Fruit fly (Drosophila melanogaster): ENCODE data around the gene CG42571.

The CG42571 gene

DNA sequence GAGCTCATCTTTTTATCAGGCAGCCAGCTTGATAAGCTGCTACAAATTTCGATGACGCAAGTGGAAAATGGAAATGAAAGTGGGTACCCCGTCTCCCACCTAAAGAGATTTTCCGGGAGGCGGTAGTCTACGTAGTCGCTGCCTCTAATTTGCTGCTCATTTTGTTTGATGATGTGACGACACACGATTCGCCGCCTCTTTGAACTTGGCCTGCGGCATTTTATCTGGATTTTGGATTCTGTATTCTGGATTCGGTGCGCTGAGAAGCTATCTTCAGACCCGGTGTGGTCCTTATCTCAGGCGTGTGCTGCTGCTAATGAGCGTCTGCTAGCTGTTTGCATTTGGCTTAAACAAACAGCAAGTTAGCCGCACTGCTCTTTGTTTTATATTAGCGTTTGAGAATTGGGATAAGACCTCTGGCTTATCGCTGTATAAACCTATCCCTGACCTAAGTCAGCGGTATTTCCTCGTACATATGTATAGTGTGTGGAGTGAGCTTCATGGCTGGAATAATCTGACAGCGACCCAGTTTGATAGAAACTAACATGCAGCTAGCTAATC lies 2.2 kb upstream of the CG42571 start:
- TF ChIP-seq ovo (GFP tag; optimal IDR thresholded peaks at IDR 0.05), result peak; percentile 37
- peak; percentile 64 for TF ChIP-seq kay (GFP tag; ENCODE audit: borderline replicate concordance)
- TF ChIP-seq CG12768 (GFP tag; optimal IDR thresholded peaks at IDR 0.05), result peak; percentile 57
- TF ChIP-seq CG33017 (tag; optimal IDR thresholded peaks at IDR 0.05), result peak; percentile 50
- TF ChIP-seq CG14711 (tag; optimal IDR thresholded peaks at IDR 0.05), result no peak
- TF ChIP-seq CG7101 (tag; optimal IDR thresholded peaks at IDR 0.05), result peak; percentile 56
- TF ChIP-seq CG11617 (GFP tag; optimal IDR thresholded peaks at IDR 0.05), result peak; percentile 67
- TF ChIP-seq bab1 (GFP tag; optimal IDR thresholded peaks at IDR 0.05), result no peak
- TF ChIP-seq pad (GFP tag; optimal IDR thresholded peaks at IDR 0.05), result peak; percentile 23
- TF ChIP-seq Crg-1 (GFP tag; optimal IDR thresholded peaks at IDR 0.05), result peak; percentile 32
- peak; percentile 44 for TF ChIP-seq CG5204 (GFP tag; optimal IDR thresholded peaks at IDR 0.05)
- TF ChIP-seq CG1620 (GFP tag; optimal IDR thresholded peaks at IDR 0.05), result peak; percentile 52
- TF ChIP-seq cic (GFP tag; optimal IDR thresholded peaks at IDR 0.05), result peak; percentile 76
- peak; percentile 7 for TF ChIP-seq tj (GFP tag; optimal IDR thresholded peaks at IDR 0.05)
- peak; percentile 15 for TF ChIP-seq toe (GFP tag; optimal IDR thresholded peaks at IDR 0.05)
- TF ChIP-seq Clk (GFP tag; optimal IDR thresholded peaks at IDR 0.05), result peak; percentile 50
- TF ChIP-seq Hr96 (GFP tag; optimal IDR thresholded peaks at IDR 0.05), result peak; percentile 28
- no peak for TF ChIP-seq cnc (optimal IDR thresholded peaks at IDR 0.05)
- peak; percentile 80 for TF ChIP-seq CG7045 (GFP tag; optimal IDR thresholded peaks at IDR 0.05)
- peak; percentile 56 for TF ChIP-seq Mnt (GFP tag; optimal IDR thresholded peaks at IDR 0.05)

DNA sequence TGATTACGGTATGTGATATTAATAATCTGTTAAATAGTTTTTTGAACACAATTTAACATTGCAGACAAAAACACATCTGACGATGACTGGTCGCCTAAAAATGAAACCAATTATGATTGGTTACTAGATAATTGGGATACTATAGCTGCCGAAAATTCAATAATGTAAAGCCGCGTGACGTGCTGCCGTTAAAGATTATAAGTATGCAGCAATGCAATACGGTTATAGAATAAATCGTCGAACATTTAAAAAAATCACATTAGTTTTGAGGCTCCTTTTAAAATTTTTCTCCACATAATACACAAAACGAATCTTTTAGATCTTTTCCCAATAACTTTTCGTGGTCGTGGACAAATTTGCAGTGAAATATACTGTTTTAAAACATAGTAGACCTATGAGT lies 1.3 kb downstream of the CG42571 start, which contains the start of gene CG42570:
CG42570 (plus strand) TSS at position 301 of the 400 bp plus-strand sequence.
- TF ChIP-seq CG7045 (GFP tag; optimal IDR thresholded peaks at IDR 0.05), result no peak
- TF ChIP-seq Mnt (GFP tag; optimal IDR thresholded peaks at IDR 0.05), result no peak

DNA sequence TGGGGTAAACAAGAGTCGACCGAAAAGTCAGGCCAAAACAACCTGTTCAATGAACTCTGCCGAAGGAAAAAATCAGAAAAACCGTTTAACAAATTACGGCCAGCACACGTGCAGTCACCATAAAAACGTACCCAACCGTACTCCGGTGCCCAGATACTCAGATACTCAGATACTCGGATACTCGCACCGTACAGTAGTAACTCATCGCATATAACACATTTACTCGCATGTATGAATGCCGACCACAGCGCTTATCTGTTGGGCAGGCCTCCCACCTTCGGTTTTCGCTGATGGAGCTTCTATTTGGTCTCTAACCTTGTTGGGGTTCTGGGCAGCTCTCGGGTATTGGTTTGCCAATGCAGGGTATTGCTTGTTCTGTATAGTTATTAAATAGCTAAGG lies 4.0 kb downstream of the CG42571 start:
- no peak for TF ChIP-seq CG14711 (tag; optimal IDR thresholded peaks at IDR 0.05)
- no peak for TF ChIP-seq CG5204 (GFP tag; optimal IDR thresholded peaks at IDR 0.05)
- no peak for TF ChIP-seq CG7101 (tag; optimal IDR thresholded peaks at IDR 0.05)
- no peak for TF ChIP-seq CG33017 (tag; optimal IDR thresholded peaks at IDR 0.05)
- TF ChIP-seq tj (GFP tag; optimal IDR thresholded peaks at IDR 0.05), result no peak
- TF ChIP-seq cnc (optimal IDR thresholded peaks at IDR 0.05), result no peak
- no peak for TF ChIP-seq toe (GFP tag; optimal IDR thresholded peaks at IDR 0.05)
- TF ChIP-seq CG1620 (GFP tag; optimal IDR thresholded peaks at IDR 0.05), result no peak
- TF ChIP-seq Mnt (GFP tag; optimal IDR thresholded peaks at IDR 0.05), result no peak
- no peak for TF ChIP-seq pad (GFP tag; optimal IDR thresholded peaks at IDR 0.05)
- TF ChIP-seq bab1 (GFP tag; optimal IDR thresholded peaks at IDR 0.05), result no peak

DNA sequence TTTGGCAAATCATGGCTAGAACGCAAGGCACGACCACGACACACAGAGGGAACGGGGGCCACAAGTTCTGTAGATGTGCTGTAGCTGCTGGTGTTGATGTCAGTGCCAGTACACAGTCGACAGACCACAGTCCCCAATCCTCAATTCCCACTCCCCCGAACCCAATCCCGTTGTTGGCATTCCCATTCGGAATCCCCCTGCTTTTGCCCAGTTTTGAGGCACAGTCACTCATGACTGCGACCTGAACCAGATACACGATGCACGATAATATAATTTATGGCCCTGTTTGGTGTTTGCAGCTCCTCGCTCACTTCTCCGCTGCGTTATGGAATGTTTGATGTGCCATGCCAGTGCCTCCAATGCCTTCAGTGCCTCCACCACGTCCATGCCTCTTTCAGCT lies 4.7 kb downstream of the CG42571 start:
- TF ChIP-seq CG33017 (tag; optimal IDR thresholded peaks at IDR 0.05), result no peak
- no peak for TF ChIP-seq Hr96 (GFP tag; optimal IDR thresholded peaks at IDR 0.05)
- no peak for TF ChIP-seq Mnt (GFP tag; optimal IDR thresholded peaks at IDR 0.05)
- TF ChIP-seq cnc (optimal IDR thresholded peaks at IDR 0.05), result no peak
- no peak for TF ChIP-seq Crg-1 (GFP tag; optimal IDR thresholded peaks at IDR 0.05)
- TF ChIP-seq CG14711 (tag; optimal IDR thresholded peaks at IDR 0.05), result no peak
- TF ChIP-seq Clk (GFP tag; optimal IDR thresholded peaks at IDR 0.05), result no peak
- no peak for TF ChIP-seq CG12768 (GFP tag; optimal IDR thresholded peaks at IDR 0.05)
- TF ChIP-seq pad (GFP tag; optimal IDR thresholded peaks at IDR 0.05), result no peak

- TF ChIP-seq Clk (GFP tag; optimal IDR thresholded peaks at IDR 0.05) (no peak), CG14711 (tag; optimal IDR thresholded peaks at IDR 0.05) (no peak), CG5204 (GFP tag; optimal IDR thresholded peaks at IDR 0.05) (no peak), tj (GFP tag; optimal IDR thresholded peaks at IDR 0.05) (no peak), ovo (GFP tag; optimal IDR thresholded peaks at IDR 0.05) (no peak), Hr96 (GFP tag; optimal IDR thresholded peaks at IDR 0.05) (no peak), cnc (optimal IDR thresholded peaks at IDR 0.05) (no peak), CG11617 (GFP tag; optimal IDR thresholded peaks at IDR 0.05) (no peak), CG12768 (GFP tag; optimal IDR thresholded peaks at IDR 0.05) (no peak)
These were observed 10.5 kb downstream of the CG42571 start for dm6 chr3L:15726799-15727198.

- TF ChIP-seq CG12768 (GFP tag; optimal IDR thresholded peaks at IDR 0.05), result no peak
- no peak for TF ChIP-seq cic (GFP tag; optimal IDR thresholded peaks at IDR 0.05)
- TF ChIP-seq Clk (GFP tag; optimal IDR thresholded peaks at IDR 0.05), result no peak
- TF ChIP-seq ovo (GFP tag; optimal IDR thresholded peaks at IDR 0.05), result no peak
- TF ChIP-seq CG7101 (tag; optimal IDR thresholded peaks at IDR 0.05), result no peak
- TF ChIP-seq CG5204 (GFP tag; optimal IDR thresholded peaks at IDR 0.05), result no peak
- TF ChIP-seq bab1 (GFP tag; optimal IDR thresholded peaks at IDR 0.05), result no peak
- TF ChIP-seq CG33017 (tag; optimal IDR thresholded peaks at IDR 0.05), result no peak
- TF ChIP-seq Hr96 (GFP tag; optimal IDR thresholded peaks at IDR 0.05), result no peak
- no peak for TF ChIP-seq CG1620 (GFP tag; optimal IDR thresholded peaks at IDR 0.05)
- no peak for TF ChIP-seq CG7045 (GFP tag; optimal IDR thresholded peaks at IDR 0.05)
- no peak for TF ChIP-seq Crg-1 (GFP tag; optimal IDR thresholded peaks at IDR 0.05)
- no peak for TF ChIP-seq tj (GFP tag; optimal IDR thresholded peaks at IDR 0.05)
- TF ChIP-seq kay (GFP tag; ENCODE audit: borderline replicate concordance), result no peak
These were observed 11.9 kb downstream of the CG42571 start, which contains the start of gene comm for dm6 chr3L:15728195-15728594. comm (minus strand) TSS chr3L:15728430.
